Fruit fly (Drosophila melanogaster) whole organism, embryonic: ENCODE measurements around the gene CG6481.
A peak's percentile ranks its signal among the peaks of the same experiment; 100 is the strongest.

Experiments used
- Abd-B ChIP-seq: fragments of 200-800 bp; sonication (Bioruptor generic); optimal IDR thresholded peaks from 2 replicates; lab custom pipeline; 2018; ENCODE audit warnings: missing biosample characterization, mild to moderate bottlenecking, missing genetic modification characterization, moderate library complexity
- Adf1 ChIP-seq: fragments of 200-800 bp; sonication (Bioruptor generic); IDR thresholded peaks from 2 replicates; pipeline ENCODE4 v1.3.6; 2022; ENCODE audit warnings: missing biosample characterization, missing genetic modification characterization
- CG10209 ChIP-seq: fragments of 200-800 bp; sonication (Bioruptor generic); optimal IDR thresholded peaks from 3 replicates; lab custom pipeline; 2017; ENCODE audit warnings: missing biosample characterization, mild to moderate bottlenecking, missing genetic modification characterization, missing genetic modification reagents
- CG10366 ChIP-seq: fragments of 200-800 bp; sonication (Bioruptor generic); IDR thresholded peaks from 2 replicates; pipeline ENCODE4 v1.3.6; 2022; ENCODE audit warnings: missing biosample characterization, missing genetic modification characterization
- CG11247 ChIP-seq: fragments of 200-800 bp; sonication (Bioruptor generic); IDR thresholded peaks from 2 replicates; pipeline ENCODE4 v1.3.6; 2022; ENCODE audit warnings: missing biosample characterization, missing genetic modification characterization
- CG17361 ChIP-seq: fragments of 200-800 bp; sonication (Bioruptor generic); IDR thresholded peaks from 3 replicates; pipeline ENCODE4 v1.3.6; 2022; ENCODE audit warnings: missing biosample characterization, missing genetic modification characterization
- CG1792 ChIP-seq: fragments of 200-800 bp; sonication (Bioruptor generic); optimal IDR thresholded peaks from 2 replicates; lab custom pipeline; 2016; ENCODE audit warnings: missing biosample characterization, missing genetic modification characterization
- CG2199 ChIP-seq: fragments of 200-800 bp; sonication (Bioruptor generic); IDR thresholded peaks from 3 replicates; pipeline ENCODE4 v1.3.6; 2022; ENCODE audit warnings: missing biosample characterization, missing genetic modification characterization
- CG2678 ChIP-seq: fragments of 200-800 bp; sonication (Bioruptor generic); optimal IDR thresholded peaks from 3 replicates; lab custom pipeline; 2019; ENCODE audit warnings: missing biosample characterization, mild to moderate bottlenecking, missing genetic modification characterization, moderate library complexity
- CG30403 ChIP-seq: fragments of 200-800 bp; sonication (Bioruptor generic); optimal IDR thresholded peaks from 3 replicates; lab custom pipeline; 2016; ENCODE audit warnings: missing biosample characterization, missing genetic modification characterization
- CG3726 ChIP-seq: fragments of 200-800 bp; sonication (Bioruptor generic); IDR thresholded peaks from 3 replicates; pipeline ENCODE4, ENCODE4 v1.3.6; 2022; ENCODE audit warnings: missing biosample characterization, missing genetic modification characterization
- CG4360 ChIP-seq: fragments of 200-800 bp; sonication (Bioruptor generic); IDR thresholded peaks from 2 replicates; pipeline ENCODE4 v1.3.6; 2022; ENCODE audit warnings: missing biosample characterization, missing genetic modification characterization
- CG5953 ChIP-seq: fragments of 200-800 bp; sonication (Bioruptor generic); IDR thresholded peaks from 2 replicates; pipeline ENCODE4 v1.3.6; 2022; ENCODE audit warnings: missing biosample characterization, missing genetic modification characterization
- CG7357 ChIP-seq: fragments of 200-800 bp; sonication (Bioruptor generic); IDR thresholded peaks from 3 replicates; pipeline ENCODE4 v1.3.6; 2022; ENCODE audit warnings: missing biosample characterization, missing genetic modification characterization
- CG7556 ChIP-seq: fragments of 200-800 bp; sonication (Bioruptor generic); optimal IDR thresholded peaks from 2 replicates; lab custom pipeline; 2017; ENCODE audit warnings: missing biosample characterization, mild to moderate bottlenecking, missing genetic modification characterization
- CG8924 ChIP-seq: fragments of 200-800 bp; optimal IDR thresholded peaks from 3 replicates; lab custom pipeline; 2019; ENCODE audit warnings: missing biosample characterization, mild to moderate bottlenecking, missing genetic modification characterization, moderate library complexity
- CG9437 ChIP-seq: fragments of 200-800 bp; sonication (Bioruptor generic); optimal IDR thresholded peaks from 2 replicates; lab custom pipeline; 2018; ENCODE audit warnings: missing biosample characterization, mild to moderate bottlenecking, missing genetic modification characterization
- Chrac-16 ChIP-seq: fragments of 200-800 bp; sonication (Bioruptor generic); optimal IDR thresholded peaks from 3 replicates; lab custom pipeline; 2016; ENCODE audit warnings: missing biosample characterization, missing genetic modification characterization
- D19A ChIP-seq: fragments of 200-800 bp; optimal IDR thresholded peaks from 3 replicates; lab custom pipeline; 2019; ENCODE audit warnings: missing biosample characterization, mild to moderate bottlenecking, missing genetic modification characterization, moderate library complexity
- Dfd ChIP-seq, 2 experiments: fragments of >200 bp; optimal IDR thresholded peaks; 2 replicates each; lab custom pipeline; 2017; ENCODE audit warnings: missing biosample characterization in 2 of 2, missing genetic modification characterization in 2 of 2
- E2f2 ChIP-seq: fragments of 200-800 bp; sonication (Bioruptor generic); IDR thresholded peaks from 2 replicates; pipeline ENCODE4 v1.3.6; 2022; ENCODE audit warnings: missing biosample characterization, missing genetic modification characterization
- Ets97D ChIP-seq: fragments of 200-800 bp; sonication (Bioruptor generic); optimal IDR thresholded peaks from 3 replicates; lab custom pipeline; 2016; ENCODE audit warnings: missing biosample characterization, missing genetic modification characterization
- Hr3 ChIP-seq: fragments of 200-800 bp; sonication (Bioruptor generic); optimal IDR thresholded peaks from 3 replicates; lab custom pipeline; 2016; ENCODE audit warnings: missing biosample characterization, missing genetic modification characterization
- Hr78 ChIP-seq, 2 experiments: fragments of 200-800 bp in 1 of 2; fragments of >200 bp in 1 of 2; sonication (Bioruptor generic) in 1 of 2; optimal IDR thresholded peaks; 2 replicates each; lab custom pipeline; 2017 to 2019; ENCODE audit warnings: missing biosample characterization in 2 of 2, missing genetic modification characterization in 2 of 2, mild to moderate bottlenecking in 1 of 2, moderate library complexity in 1 of 2
- Lhr ChIP-seq: fragments of 200-800 bp; sonication (Bioruptor generic); optimal IDR thresholded peaks from 3 replicates; lab custom pipeline; 2017; ENCODE audit warnings: mild to moderate bottlenecking, missing biosample characterization, missing genetic modification reagents, missing genetic modification characterization
- Lpt ChIP-seq: fragments of >200 bp; optimal IDR thresholded peaks from 2 replicates; lab custom pipeline; 2018; ENCODE audit warnings: missing biosample characterization, missing genetic modification characterization
- MESR4 ChIP-seq: fragments of 200-800 bp; sonication (Bioruptor generic); optimal IDR thresholded peaks from 2 replicates; lab custom pipeline; 2018; ENCODE audit warnings: missing biosample characterization, mild to moderate bottlenecking, missing genetic modification characterization, moderate library complexity
- Opbp ChIP-seq: fragments of 200-800 bp; sonication (Bioruptor generic); IDR thresholded peaks from 3 replicates; pipeline ENCODE4 v1.3.6; 2022; ENCODE audit warnings: missing biosample characterization, missing genetic modification characterization; ENCODE audit not compliant: partially characterized antibody
- Ravus ChIP-seq: fragments of 200-800 bp; sonication (Bioruptor generic); IDR thresholded peaks from 2 replicates; pipeline ENCODE4 v1.3.6; 2022; ENCODE audit warnings: missing biosample characterization, missing genetic modification characterization
- Rfx ChIP-seq: fragments of 200-800 bp; sonication (Bioruptor generic); IDR thresholded peaks from 2 replicates; pipeline ENCODE4 v1.3.6; 2022; ENCODE audit warnings: missing biosample characterization, missing genetic modification characterization
- Scr ChIP-seq: fragments of 200-800 bp; sonication (Bioruptor generic); IDR thresholded peaks from 2 replicates; pipeline ENCODE4 v1.3.6; 2022; ENCODE audit warnings: missing biosample characterization, missing genetic modification characterization; ENCODE audit not compliant: partially characterized antibody
- ase ChIP-seq: fragments of 200-800 bp; sonication (Bioruptor generic); IDR thresholded peaks from 3 replicates; pipeline ENCODE4 v1.3.6; 2022; ENCODE audit warnings: missing biosample characterization, missing genetic modification characterization
- az2 ChIP-seq: fragments of 200-800 bp; sonication (Bioruptor generic); optimal IDR thresholded peaks from 3 replicates; lab custom pipeline; 2016; ENCODE audit warnings: missing biosample characterization, missing genetic modification characterization
- bab2 ChIP-seq: fragments of 200-800 bp; sonication (Bioruptor generic); optimal IDR thresholded peaks from 2 replicates; lab custom pipeline; 2016; ENCODE audit warnings: missing biosample characterization, missing genetic modification characterization
- chn ChIP-seq: fragments of 200-800 bp; sonication (Bioruptor generic); optimal IDR thresholded peaks from 2 replicates; lab custom pipeline; 2016; ENCODE audit warnings: missing biosample characterization, missing genetic modification characterization
- crc ChIP-seq: fragments of 200-800 bp; sonication (Bioruptor generic); optimal IDR thresholded peaks from 2 replicates; lab custom pipeline; 2016; ENCODE audit warnings: missing biosample characterization, missing genetic modification characterization
- crol ChIP-seq: fragments of 200-800 bp; sonication (Bioruptor generic); IDR thresholded peaks from 2 replicates; pipeline ENCODE4 v1.3.6; 2022; ENCODE audit warnings: missing biosample characterization, missing genetic modification characterization
- dysf ChIP-seq: fragments of 200-800 bp; sonication (Bioruptor generic); IDR thresholded peaks from 3 replicates; pipeline ENCODE4 v1.3.6; 2022; ENCODE audit warnings: missing biosample characterization, missing genetic modification characterization
- eve ChIP-seq, 2 experiments: fragments of >200 bp; optimal IDR thresholded peaks; 2 replicates each; lab custom pipeline; 2017; ENCODE audit warnings: missing biosample characterization in 2 of 2, missing genetic modification characterization in 2 of 2
- ewg ChIP-seq: fragments of 200-800 bp; sonication (Bioruptor generic); optimal IDR thresholded peaks from 3 replicates; lab custom pipeline; 2017; ENCODE audit warnings: mild to moderate bottlenecking, missing biosample characterization, missing genetic modification reagents, missing genetic modification characterization
- fd102C ChIP-seq: fragments of 200-800 bp; sonication (Bioruptor generic); optimal IDR thresholded peaks from 2 replicates; lab custom pipeline; 2018; ENCODE audit warnings: missing biosample characterization, mild to moderate bottlenecking, missing genetic modification characterization, moderate library complexity
- fd96Cb ChIP-seq: fragments of 200-800 bp; sonication (Bioruptor generic); optimal IDR thresholded peaks from 2 replicates; lab custom pipeline; 2018; ENCODE audit warnings: missing biosample characterization, mild to moderate bottlenecking, missing genetic modification characterization, moderate library complexity
- gsb-n ChIP-seq: fragments of 200-800 bp; sonication (Bioruptor generic); optimal IDR thresholded peaks from 3 replicates; lab custom pipeline; 2018; ENCODE audit warnings: missing biosample characterization, mild to moderate bottlenecking, missing genetic modification characterization
- nerfin-1 ChIP-seq: fragments of 200-800 bp; sonication (Bioruptor generic); optimal IDR thresholded peaks from 3 replicates; lab custom pipeline; 2019; ENCODE audit warnings: missing biosample characterization, mild to moderate bottlenecking, missing genetic modification characterization, moderate library complexity
- nerfin-2 ChIP-seq: fragments of 200-800 bp; sonication (Bioruptor generic); IDR thresholded peaks from 2 replicates; pipeline ENCODE4 v1.3.6; 2022; ENCODE audit warnings: missing biosample characterization, missing genetic modification characterization; ENCODE audit not compliant: partially characterized antibody
- run ChIP-seq: fragments of 200-800 bp; sonication (Bioruptor generic); optimal IDR thresholded peaks from 3 replicates; lab custom pipeline; 2018; ENCODE audit warnings: missing biosample characterization, mild to moderate bottlenecking, missing genetic modification characterization
- sens ChIP-seq: fragments of 200-800 bp; sonication (Bioruptor generic); peaks from one replicate; lab custom pipeline; 2016; ENCODE audit warnings: missing biosample characterization, missing genetic modification characterization
- slou ChIP-seq: fragments of 200-800 bp; sonication (Bioruptor generic); optimal IDR thresholded peaks from 3 replicates; lab custom pipeline; 2016; ENCODE audit warnings: missing biosample characterization, missing genetic modification characterization
- twi ChIP-seq: fragments of 200-800 bp; optimal IDR thresholded peaks from 2 replicates; lab custom pipeline; 2019; ENCODE audit warnings: missing biosample characterization, mild to moderate bottlenecking, missing genetic modification characterization, moderate library complexity
- unc-4 ChIP-seq: fragments of 200-800 bp; sonication (Bioruptor generic); IDR thresholded peaks from 2 replicates; pipeline ENCODE4 v1.3.6; 2022; ENCODE audit warnings: missing biosample characterization, missing genetic modification characterization; ENCODE audit not compliant: partially characterized antibody
- vnd ChIP-seq: fragments of 200-800 bp; sonication (Bioruptor generic); IDR thresholded peaks from 3 replicates; pipeline ENCODE4 v1.3.6; 2022; ENCODE audit warnings: missing biosample characterization, missing genetic modification characterization; ENCODE audit not compliant: partially characterized antibody

The CG6481 gene

dm6 chrX:18533308-18533707, 11.1 kb upstream of the CG6481 start (continued):
- TF ChIP-seq Chrac-16 (GFP tag; lab: Kevin White, UChicago): peak; percentile 7
- no peak for TF ChIP-seq Dfd (GFP tag; optimal IDR thresholded peaks at IDR 0.05; lab: Kevin White, UChicago)
- peak; percentile 47 for TF ChIP-seq bab2 (GFP tag; lab: Kevin White, UChicago)
- TF ChIP-seq MESR4: no peak
- peak; percentile 13; the same call in 1 of the 3 replicates for TF ChIP-seq CG7357 (GFP tag; lab: Robert Waterston, UW)
- TF ChIP-seq Rfx (GFP tag; lab: Robert Waterston, UW): no peak
- peak; percentile 15 for TF ChIP-seq CG9437 (GFP tag; lab: Kevin White, UChicago)
- TF ChIP-seq Scr (GFP tag; lab: Robert Waterston, UW): no peak
- 0 out of 3 replicates have a peak, but pooled peaks have one; percentile 34 for TF ChIP-seq dysf (GFP tag; lab: Robert Waterston, UW)
- TF ChIP-seq Abd-B: peak; percentile 75
- peak; percentile 18 for TF ChIP-seq D19A (tag; lab: Kevin White, UChicago)
- TF ChIP-seq Adf1: no peak
- no peak for TF ChIP-seq CG5953 (GFP tag; lab: Robert Waterston, UW)
- TF ChIP-seq CG7556 (GFP tag; lab: Kevin White, UChicago): peak; percentile 52
- TF ChIP-seq twi (tag; lab: Kevin White, UChicago): peak; percentile 8
- no peak for TF ChIP-seq vnd
- TF ChIP-seq unc-4: no peak
- TF ChIP-seq Lpt (GFP tag; lab: Kevin White, UChicago): no peak
- peak; percentile 34 for TF ChIP-seq ewg (GFP tag; lab: Kevin White, UChicago)
- no peak for TF ChIP-seq crc (GFP tag; lab: Kevin White, UChicago)
- TF ChIP-seq run (tag; lab: Kevin White, UChicago): no peak
- TF ChIP-seq nerfin-2 (GFP tag; lab: Robert Waterston, UW): no peak
- peak; percentile 23 for TF ChIP-seq CG8924 (tag; lab: Kevin White, UChicago)
- peak; percentile 4 for TF ChIP-seq Ets97D (GFP tag; lab: Kevin White, UChicago)
- peak; percentile 14 for TF ChIP-seq CG30403 (GFP tag; lab: Kevin White, UChicago)
- peak; percentile 33 for TF ChIP-seq fd96Cb (tag; lab: Kevin White, UChicago)
- TF ChIP-seq CG10366 (GFP tag; lab: Robert Waterston, UW): no peak
- no peak for TF ChIP-seq Ravus (GFP tag; lab: Robert Waterston, UW)
- no peak for TF ChIP-seq Opbp (GFP tag; lab: Robert Waterston, UW)
- peak; percentile 33 for TF ChIP-seq gsb-n (tag; lab: Kevin White, UChicago)
- no peak for TF ChIP-seq CG2199 (GFP tag; lab: Robert Waterston, UW)
- TF ChIP-seq fd102C: no peak
- peak; percentile 35 for TF ChIP-seq CG2678
- no peak for TF ChIP-seq CG11247 (GFP tag; lab: Robert Waterston, UW)
- TF ChIP-seq CG1792 (GFP tag; lab: Kevin White, UChicago): no peak
- peak; percentile 20 for TF ChIP-seq chn (GFP tag; lab: Kevin White, UChicago)
- no peak for TF ChIP-seq E2f2
- TF ChIP-seq Hr3 (GFP tag; lab: Kevin White, UChicago): peak; percentile 41
- TF ChIP-seq eve (GFP tag; optimal IDR thresholded peaks at IDR 0.05; lab: Kevin White, UChicago): no peak
- no peak for TF ChIP-seq Hr78 (GFP tag; optimal IDR thresholded peaks at IDR 0.05; lab: Kevin White, UChicago)
- TF ChIP-seq CG17361 (GFP tag; lab: Robert Waterston, UW): peak; percentile 42; the same call in 1 of the 3 replicates
- TF ChIP-seq CG10209: no peak
- peak; percentile 22 for TF ChIP-seq slou (GFP tag; lab: Kevin White, UChicago)
- no peak for TF ChIP-seq nerfin-1 (tag; lab: Kevin White, UChicago)
- peak; percentile 89 for TF ChIP-seq sens (GFP tag; lab: Kevin White, UChicago)
- TF ChIP-seq CG3726: 0 out of 3 replicates have a peak, but pooled peaks have one; percentile 27
- TF ChIP-seq crol: 0 out of 2 replicates have a peak, but pooled peaks have one; percentile 22
- no peak for TF ChIP-seq CG4360 (GFP tag; lab: Robert Waterston, UW)
- TF ChIP-seq Lhr (GFP tag; lab: Kevin White, UChicago): peak; percentile 11
- TF ChIP-seq ase: no peak
- peak; percentile 13 for TF ChIP-seq az2
